Worm (Caenorhabditis elegans) whole organism, L1 larva: ENCODE measurements around the gene ugtp-1.
A peak's percentile ranks its signal among the peaks of the same experiment; 100 is the strongest.

Source experiments
- F16B12.6 ChIP-seq: fragments of 150-350 bp; optimal IDR thresholded peaks from 2 replicates; lab custom pipeline; 2014; ENCODE audit warnings: missing biosample characterization, missing genetic modification characterization
- Y116A8C.19 ChIP-seq: sonication (generic microtip); optimal IDR thresholded peaks from 2 replicates; lab custom pipeline; 2016; ENCODE audit warnings: missing compliant biosample characterization, missing genetic modification characterization, borderline replicate concordance
- blmp-1 ChIP-seq: fragments of 150-350 bp; optimal IDR thresholded peaks from 2 replicates; lab custom pipeline; 2014; ENCODE audit warnings: missing biosample characterization, missing genetic modification characterization
- ceh-82 ChIP-seq, 3 experiments: fragments of 150-350 bp in 1 of 3; sonication (generic microtip) in 2 of 3; optimal IDR thresholded peaks; 2 replicates each; lab custom pipeline; 2014 to 2017; ENCODE audit warnings: missing biosample characterization in 3 of 3, missing genetic modification characterization in 3 of 3
- ceh-88 ChIP-seq: fragments of 200-800 bp; sonication (Bioruptor generic); IDR thresholded peaks from 2 replicates; pipeline ENCODE4 v1.3.6; 2022; ENCODE audit warnings: missing genetic modification characterization, missing compliant biosample characterization
- dpl-1 ChIP-seq, 3 experiments: fragments of 150-350 bp in 2 of 3; sonication (generic microtip) in 1 of 3; optimal IDR thresholded peaks; 2 replicates each; lab custom pipeline; 2014 to 2017; ENCODE audit warnings: missing biosample characterization in 3 of 3, missing genetic modification characterization in 3 of 3, missing genetic modification reagents in 3 of 3
- efl-1 ChIP-seq, 4 experiments: fragments of 150-350 bp; optimal IDR thresholded peaks in 3 of 4; peaks in 1 of 4; 1 replicate in 1 of 4; 2 replicates in 3 of 4; lab custom pipeline; 2014; ENCODE audit warnings: missing biosample characterization in 2 of 4, missing genetic modification characterization in 2 of 4, missing genetic modification reagents in 2 of 4
- efl-3 ChIP-seq: fragments of 200-800 bp; sonication (Bioruptor generic); optimal IDR thresholded peaks from 2 replicates; lab custom pipeline; 2018; ENCODE audit warnings: mild to moderate bottlenecking, missing genetic modification characterization, missing compliant biosample characterization
- fkh-10 ChIP-seq: sonication (generic microtip); optimal IDR thresholded peaks from 2 replicates; lab custom pipeline; 2017; ENCODE audit warnings: missing biosample characterization, missing genetic modification reagents, missing genetic modification characterization
- fkh-4 ChIP-seq: sonication (generic microtip); optimal IDR thresholded peaks from 2 replicates; lab custom pipeline; 2016; ENCODE audit warnings: missing compliant biosample characterization, missing genetic modification characterization, borderline replicate concordance
- fkh-8 ChIP-seq: sonication (generic microtip); optimal IDR thresholded peaks from 2 replicates; lab custom pipeline; 2016; ENCODE audit warnings: mild to moderate bottlenecking, missing genetic modification characterization, missing compliant biosample characterization
- fos-1 ChIP-seq: fragments of 150-350 bp; optimal IDR thresholded peaks from 2 replicates; lab custom pipeline; 2014; ENCODE audit warnings: missing biosample characterization, missing genetic modification characterization
- grh-1 ChIP-seq: fragments of 200-800 bp; sonication (Bioruptor generic); IDR thresholded peaks from 2 replicates; pipeline ENCODE4 v1.3.6; 2022; ENCODE audit warnings: missing genetic modification reagents, missing genetic modification characterization, missing compliant biosample characterization
- hlh-17 ChIP-seq: fragments of 200-800 bp; sonication (Bioruptor generic); optimal IDR thresholded peaks from 2 replicates; lab custom pipeline; 2018; ENCODE audit warnings: missing genetic modification characterization, mild to moderate bottlenecking, missing compliant biosample characterization, moderate library complexity, borderline replicate concordance
- hpl-2 ChIP-seq: fragments of 150-350 bp; optimal IDR thresholded peaks from 2 replicates; lab custom pipeline; 2014; ENCODE audit warnings: missing biosample characterization, missing genetic modification reagents, missing genetic modification characterization
- lin-14 ChIP-seq: fragments of 200-800 bp; sonication (Bioruptor generic); optimal IDR thresholded peaks from 2 replicates; lab custom pipeline; 2018; ENCODE audit warnings: mild to moderate bottlenecking, missing genetic modification characterization, moderate library complexity, missing compliant biosample characterization
- lin-35 ChIP-seq, 2 experiments: fragments of 150-350 bp; optimal IDR thresholded peaks; 2 replicates each; lab custom pipeline; 2014; ENCODE audit warnings: missing biosample characterization in 2 of 2, missing genetic modification characterization in 2 of 2, missing genetic modification reagents in 2 of 2
- lsy-2 ChIP-seq, 2 experiments: fragments of 150-350 bp; optimal IDR thresholded peaks; 2 replicates each; lab custom pipeline; 2014; ENCODE audit warnings: missing biosample characterization in 2 of 2, missing genetic modification characterization in 2 of 2
- mab-9 ChIP-seq: fragments of 200-800 bp; sonication (Bioruptor generic); IDR thresholded peaks from 2 replicates; pipeline ENCODE4 v1.3.6; 2022; ENCODE audit warnings: missing genetic modification reagents, missing genetic modification characterization, missing compliant biosample characterization
- mef-2 ChIP-seq: fragments of 150-350 bp; optimal IDR thresholded peaks from 2 replicates; lab custom pipeline; 2014; ENCODE audit warnings: missing biosample characterization, missing genetic modification characterization
- mep-1 ChIP-seq: fragments of 150-350 bp; optimal IDR thresholded peaks from 2 replicates; lab custom pipeline; 2014; ENCODE audit warnings: missing biosample characterization, missing genetic modification characterization
- nhr-20 ChIP-seq: sonication (generic microtip); optimal IDR thresholded peaks from 2 replicates; lab custom pipeline; 2016; ENCODE audit warnings: mild to moderate bottlenecking, missing genetic modification characterization, missing compliant biosample characterization
- nhr-237 ChIP-seq: fragments of 150-350 bp; optimal IDR thresholded peaks from 2 replicates; lab custom pipeline; 2014; ENCODE audit warnings: missing biosample characterization, missing genetic modification characterization
- nhr-47 ChIP-seq: sonication (generic microtip); optimal IDR thresholded peaks from 2 replicates; lab custom pipeline; 2016; ENCODE audit warnings: mild to moderate bottlenecking, missing genetic modification characterization, moderate library complexity, missing compliant biosample characterization
- nhr-71 ChIP-seq: sonication (generic microtip); optimal IDR thresholded peaks from 2 replicates; lab custom pipeline; 2016; ENCODE audit warnings: mild to moderate bottlenecking, missing genetic modification characterization, moderate library complexity, missing compliant biosample characterization
- nhr-90 ChIP-seq: sonication (generic microtip); optimal IDR thresholded peaks from 2 replicates; lab custom pipeline; 2016; ENCODE audit warnings: mild to moderate bottlenecking, missing genetic modification characterization, missing compliant biosample characterization; ENCODE audit not compliant: poor library complexity
- pag-3 ChIP-seq: sonication (generic microtip); optimal IDR thresholded peaks from 2 replicates; lab custom pipeline; 2017; ENCODE audit warnings: missing genetic modification characterization, mild to moderate bottlenecking, missing compliant biosample characterization, antibody characterized with exemption, borderline replicate concordance; ENCODE audit not compliant: insufficient read depth
- pqm-1 ChIP-seq: sonication (generic microtip); optimal IDR thresholded peaks from 3 replicates; lab custom pipeline; 2017; ENCODE audit warnings: missing biosample characterization, missing genetic modification characterization
- rnt-1 ChIP-seq: sonication (generic microtip); optimal IDR thresholded peaks from 2 replicates; lab custom pipeline; 2016; ENCODE audit warnings: mild to moderate bottlenecking, missing genetic modification characterization, moderate library complexity, missing compliant biosample characterization
- snu-23 ChIP-seq: sonication (generic microtip); optimal IDR thresholded peaks from 2 replicates; lab custom pipeline; 2016; ENCODE audit warnings: missing genetic modification characterization, missing compliant biosample characterization
- swsn-7 ChIP-seq: sonication (generic microtip); optimal IDR thresholded peaks from 2 replicates; lab custom pipeline; 2016; ENCODE audit warnings: missing genetic modification characterization, missing compliant biosample characterization
- unc-62 ChIP-seq: fragments of 150-350 bp; optimal IDR thresholded peaks from 2 replicates; lab custom pipeline; 2014; ENCODE audit warnings: missing biosample characterization, missing genetic modification reagents, missing genetic modification characterization
- unc-98 ChIP-seq: fragments of 200-800 bp; sonication (Bioruptor generic); IDR thresholded peaks from 2 replicates; pipeline ENCODE4 v1.3.6; 2022; ENCODE audit warnings: missing genetic modification characterization, missing compliant biosample characterization
- vab-15 ChIP-seq: sonication (generic microtip); optimal IDR thresholded peaks from 2 replicates; lab custom pipeline; 2017; ENCODE audit warnings: missing genotype, mild to moderate bottlenecking, missing genetic modification characterization, missing compliant biosample characterization
- xbp-1 ChIP-seq: sonication (generic microtip); optimal IDR thresholded peaks from 2 replicates; lab custom pipeline; 2016; ENCODE audit warnings: missing genetic modification characterization, missing compliant biosample characterization
- zag-1 ChIP-seq: fragments of 150-350 bp; optimal IDR thresholded peaks from 2 replicates; lab custom pipeline; 2014; ENCODE audit warnings: missing biosample characterization, missing genetic modification characterization
- zip-4 ChIP-seq: fragments of 200-800 bp; sonication (Bioruptor generic); optimal IDR thresholded peaks from 2 replicates; lab custom pipeline; 2018; ENCODE audit warnings: mild to moderate bottlenecking, missing genetic modification characterization, moderate library complexity, missing compliant biosample characterization
- ztf-4 ChIP-seq: fragments of 150-350 bp; optimal IDR thresholded peaks from 2 replicates; lab custom pipeline; 2014; ENCODE audit warnings: missing biosample characterization, missing genetic modification characterization

The ugtp-1 gene

ce11 chrIII:8696680-8697079 is 53.8 kb downstream of the ugtp-1 start:
- TF ChIP-seq lin-14 (GFP tag; lab: Kevin White, UChicago) (peak; percentile 66), snu-23 (GFP tag; lab: Kevin White, UChicago) (peak; percentile 45), unc-98 (no peak), fos-1 (tag; lab: Kevin White, UChicago) (peak; percentile 42), efl-3 (GFP tag; lab: Kevin White, UChicago) (no peak), hpl-2 (GFP tag; lab: Kevin White, UChicago) (no peak), pag-3 (tag; lab: Kevin White, UChicago) (no peak), nhr-237 (tag; lab: Kevin White, UChicago) (no peak), grh-1 (GFP tag; lab: Robert Waterston, UW) (no peak), fkh-8 (tag; lab: Kevin White, UChicago) (peak; percentile 65), ztf-4 (tag; lab: Kevin White, UChicago) (no peak), vab-15 (no peak), nhr-71 (tag; lab: Kevin White, UChicago) (peak; percentile 23), mef-2 (no peak), pqm-1 (no peak), nhr-20 (peak; percentile 8), rnt-1 (tag; lab: Kevin White, UChicago) (peak; percentile 13), efl-1 (optimal IDR thresholded peaks at IDR 0.05; lab: Kevin White, UChicago) (peak; percentile 51 to 55), efl-1 (GFP tag; optimal IDR thresholded peaks at IDR 0.05 in 1 of 2; lab: Kevin White, UChicago) (peak; percentile 27 to 79), ceh-88 (no peak), fkh-4 (tag; lab: Kevin White, UChicago) (no peak), Y116A8C.19 (tag; lab: Kevin White, UChicago) (no peak), lin-35 (GFP tag; optimal IDR thresholded peaks at IDR 0.05; lab: Kevin White, UChicago) (peak; percentile 27 to 46), nhr-90 (tag; lab: Kevin White, UChicago) (no peak), ceh-82 (tag; optimal IDR thresholded peaks at IDR 0.05; lab: Kevin White, UChicago) (peak in 1 of 3 experiments; percentile 35), swsn-7 (tag; lab: Kevin White, UChicago) (peak; percentile 15), mep-1 (peak; percentile 14), blmp-1 (tag; lab: Kevin White, UChicago) (peak; percentile 92), fkh-10 (GFP tag; lab: Kevin White, UChicago) (no peak), F16B12.6 (no peak), nhr-47 (peak; percentile 3), dpl-1 (GFP tag; optimal IDR thresholded peaks at IDR 0.05; lab: Kevin White, UChicago) (peak in 1 of 3 experiments; percentile 24), zip-4 (no peak), hlh-17 (no peak), lsy-2 (tag; optimal IDR thresholded peaks at IDR 0.05; lab: Kevin White, UChicago) (peak in 1 of 2 experiments; percentile 49), zag-1 (tag; lab: Kevin White, UChicago) (no peak), mab-9 (GFP tag; lab: Robert Waterston, UW) (no peak), xbp-1 (no peak), unc-62 (GFP tag; lab: Kevin White, UChicago) (no peak)
